Fruit fly (Drosophila melanogaster) whole organism, embryonic: Measurements from ENCODE around the gene CG9166.

Experiments used
- Bgb ChIP-seq: fragments of 200-800 bp; sonication (Bioruptor generic); IDR thresholded peaks from 2 replicates; pipeline ENCODE4 v1.3.6; 2022; ENCODE audit warnings: missing biosample characterization, missing genetic modification characterization; ENCODE audit not compliant: partially characterized antibody
- CG10565 ChIP-seq: fragments of 200-800 bp; sonication (Bioruptor generic); optimal IDR thresholded peaks from 3 replicates; lab custom pipeline; 2016; ENCODE audit warnings: missing biosample characterization, mild to moderate bottlenecking, missing genetic modification characterization
- CG12744 ChIP-seq: fragments of 200-800 bp; sonication (Bioruptor generic); optimal IDR thresholded peaks from 2 replicates; lab custom pipeline; 2016; ENCODE audit warnings: missing biosample characterization, missing genetic modification characterization
- CG13123 ChIP-seq: fragments of 200-800 bp; sonication (Bioruptor generic); optimal IDR thresholded peaks from 2 replicates; lab custom pipeline; 2016; ENCODE audit warnings: missing biosample characterization, missing genetic modification characterization
- CG13287 ChIP-seq: fragments of 200-800 bp; sonication (Bioruptor generic); IDR thresholded peaks from 2 replicates; pipeline ENCODE4 v1.3.6; 2022; ENCODE audit warnings: missing biosample characterization, missing genetic modification characterization; ENCODE audit not compliant: partially characterized antibody
- CG13624 ChIP-seq: fragments of 200-800 bp; sonication (Bioruptor generic); optimal IDR thresholded peaks from 2 replicates; lab custom pipeline; 2016; ENCODE audit warnings: missing biosample characterization, missing genetic modification characterization
- CG15601 ChIP-seq: fragments of 200-800 bp; sonication (Bioruptor generic); optimal IDR thresholded peaks from 3 replicates; lab custom pipeline; 2019; ENCODE audit warnings: missing biosample characterization, mild to moderate bottlenecking, missing genetic modification characterization, moderate library complexity
- CG17186 ChIP-seq: fragments of 200-800 bp; sonication (Bioruptor generic); optimal IDR thresholded peaks from 3 replicates; lab custom pipeline; 2017; ENCODE audit warnings: missing biosample characterization, missing genetic modification reagents, missing genetic modification characterization
- CG17912 ChIP-seq: fragments of 200-800 bp; sonication (Bioruptor generic); optimal IDR thresholded peaks from 2 replicates; lab custom pipeline; 2018; ENCODE audit warnings: missing biosample characterization, mild to moderate bottlenecking, missing genetic modification characterization
- CG18476 ChIP-seq: fragments of 200-800 bp; sonication (Bioruptor generic); optimal IDR thresholded peaks from 2 replicates; lab custom pipeline; 2016; ENCODE audit warnings: missing biosample characterization, mild to moderate bottlenecking, missing genetic modification characterization
- CG30431 ChIP-seq: fragments of 200-800 bp; sonication (Bioruptor generic); optimal IDR thresholded peaks from 2 replicates; lab custom pipeline; 2017; ENCODE audit warnings: missing biosample characterization, missing genetic modification characterization
- CG32772 ChIP-seq: fragments of 200-800 bp; sonication (Bioruptor generic); IDR thresholded peaks from 2 replicates; pipeline ENCODE4 v1.3.6; 2022; ENCODE audit warnings: missing biosample characterization, missing genetic modification characterization
- CG5953 ChIP-seq: fragments of 200-800 bp; sonication (Bioruptor generic); IDR thresholded peaks from 2 replicates; pipeline ENCODE4 v1.3.6; 2022; ENCODE audit warnings: missing biosample characterization, missing genetic modification characterization
- CG6654 ChIP-seq: fragments of 200-800 bp; sonication (Bioruptor generic); optimal IDR thresholded peaks from 2 replicates; lab custom pipeline; 2017; ENCODE audit warnings: missing biosample characterization, mild to moderate bottlenecking, missing genetic modification characterization
- CG7372 ChIP-seq: fragments of 200-800 bp; sonication (Bioruptor generic); IDR thresholded peaks from 2 replicates; pipeline ENCODE4 v1.3.6; 2022; ENCODE audit warnings: missing biosample characterization, missing genetic modification characterization
- Camta ChIP-seq: fragments of 200-800 bp; sonication (Bioruptor generic); optimal IDR thresholded peaks from 2 replicates; lab custom pipeline; 2016; ENCODE audit warnings: missing biosample characterization, missing genetic modification characterization
- CoRest ChIP-seq: fragments of 200-800 bp; sonication (Bioruptor generic); optimal IDR thresholded peaks from 3 replicates; lab custom pipeline; 2018; ENCODE audit warnings: missing biosample characterization, mild to moderate bottlenecking, missing genetic modification characterization, moderate library complexity
- D19B ChIP-seq: fragments of 200-800 bp; sonication (Bioruptor generic); optimal IDR thresholded peaks from 2 replicates; lab custom pipeline; 2017; ENCODE audit warnings: missing biosample characterization, mild to moderate bottlenecking, missing genetic modification characterization
- Dad ChIP-seq: fragments of 200-800 bp; sonication (Bioruptor generic); optimal IDR thresholded peaks from 3 replicates; lab custom pipeline; 2016; ENCODE audit warnings: missing biosample characterization, missing genetic modification characterization
- Dip3 ChIP-seq: fragments of 200-800 bp; sonication (Bioruptor generic); optimal IDR thresholded peaks from 3 replicates; lab custom pipeline; 2016; ENCODE audit warnings: missing biosample characterization, missing genetic modification characterization
- Doc2 ChIP-seq: fragments of 200-800 bp; sonication (Bioruptor generic); IDR thresholded peaks from 2 replicates; pipeline ENCODE4 v1.3.6; 2022; ENCODE audit warnings: missing biosample characterization, missing genetic modification characterization
- Eip74EF ChIP-seq, 2 experiments: fragments of 200-800 bp in 1 of 2; fragments of >200 bp in 1 of 2; sonication (Bioruptor generic) in 1 of 2; optimal IDR thresholded peaks; 2 replicates each; lab custom pipeline; 2017 to 2019; ENCODE audit warnings: missing biosample characterization in 2 of 2, missing genetic modification characterization in 2 of 2, mild to moderate bottlenecking in 1 of 2, moderate library complexity in 1 of 2
- Lpt ChIP-seq: fragments of >200 bp; optimal IDR thresholded peaks from 2 replicates; lab custom pipeline; 2018; ENCODE audit warnings: missing biosample characterization, missing genetic modification characterization
- Mad ChIP-seq: fragments of 200-800 bp; sonication (Bioruptor generic); optimal IDR thresholded peaks from 2 replicates; lab custom pipeline; 2016; ENCODE audit warnings: missing biosample characterization, missing genetic modification characterization
- Max ChIP-seq: fragments of 200-800 bp; sonication (Bioruptor generic); optimal IDR thresholded peaks from 2 replicates; lab custom pipeline; 2016; ENCODE audit warnings: missing biosample characterization, mild to moderate bottlenecking, missing genetic modification characterization
- Med ChIP-seq: fragments of 200-800 bp; sonication (Bioruptor generic); peaks from one replicate; lab custom pipeline; 2016; ENCODE audit warnings: missing biosample characterization, missing genetic modification characterization, mild to moderate bottlenecking, inconsistent platforms, moderate library complexity
- Myb ChIP-seq: fragments of 200-800 bp; sonication (Bioruptor generic); optimal IDR thresholded peaks from 2 replicates; lab custom pipeline; 2016; ENCODE audit warnings: missing biosample characterization, missing genetic modification characterization
- Nf-YB ChIP-seq: fragments of 200-800 bp; sonication (Bioruptor generic); optimal IDR thresholded peaks from 3 replicates; lab custom pipeline; 2019; ENCODE audit warnings: missing biosample characterization, mild to moderate bottlenecking, missing genetic modification characterization, moderate library complexity
- Opbp ChIP-seq: fragments of 200-800 bp; sonication (Bioruptor generic); IDR thresholded peaks from 3 replicates; pipeline ENCODE4 v1.3.6; 2022; ENCODE audit warnings: missing biosample characterization, missing genetic modification characterization; ENCODE audit not compliant: partially characterized antibody
- PHDP ChIP-seq: fragments of 200-800 bp; sonication (Bioruptor generic); optimal IDR thresholded peaks from 3 replicates; lab custom pipeline; 2018; ENCODE audit warnings: missing biosample characterization, mild to moderate bottlenecking, missing genetic modification characterization, moderate library complexity
- Sin3A ChIP-seq: fragments of >200 bp; optimal IDR thresholded peaks from 2 replicates; lab custom pipeline; 2018
- ato ChIP-seq: fragments of 200-800 bp; sonication (Bioruptor generic); IDR thresholded peaks from 2 replicates; pipeline ENCODE4 v1.3.6; 2022; ENCODE audit warnings: missing biosample characterization, missing genetic modification characterization; ENCODE audit not compliant: partially characterized antibody
- bbx ChIP-seq: fragments of 200-800 bp; sonication (Bioruptor generic); IDR thresholded peaks from 2 replicates; pipeline ENCODE4 v1.3.6; 2022; ENCODE audit warnings: missing biosample characterization, missing genetic modification characterization; ENCODE audit not compliant: partially characterized antibody
- cas ChIP-seq: fragments of 200-800 bp; sonication (Bioruptor generic); IDR thresholded peaks from 2 replicates; pipeline ENCODE4 v1.3.6; 2022; ENCODE audit warnings: missing biosample characterization, missing genetic modification characterization
- crp ChIP-seq, 2 experiments: fragments of 200-800 bp; sonication (Bioruptor generic); optimal IDR thresholded peaks; 2 replicates in 1 of 2; 3 replicates in 1 of 2; lab custom pipeline; 2017; ENCODE audit warnings: missing biosample characterization in 2 of 2, missing genetic modification characterization in 2 of 2, mild to moderate bottlenecking in 1 of 2, moderate library complexity in 1 of 2
- danr ChIP-seq: fragments of 200-800 bp; sonication (Bioruptor generic); IDR thresholded peaks from 2 replicates; pipeline ENCODE4 v1.3.6; 2022; ENCODE audit warnings: missing biosample characterization, missing genetic modification characterization
- eve ChIP-seq, 2 experiments: fragments of >200 bp; optimal IDR thresholded peaks; 2 replicates each; lab custom pipeline; 2017; ENCODE audit warnings: missing biosample characterization in 2 of 2, missing genetic modification characterization in 2 of 2
- fd64A ChIP-seq: fragments of 200-800 bp; sonication (Bioruptor generic); optimal IDR thresholded peaks from 3 replicates; lab custom pipeline; 2018; ENCODE audit warnings: missing biosample characterization, mild to moderate bottlenecking, missing genetic modification characterization
- kah ChIP-seq: fragments of 200-800 bp; sonication (Bioruptor generic); optimal IDR thresholded peaks from 2 replicates; lab custom pipeline; 2018; ENCODE audit warnings: missing biosample characterization, mild to moderate bottlenecking, missing genetic modification characterization
- lab ChIP-seq: fragments of 200-800 bp; sonication (Bioruptor generic); optimal IDR thresholded peaks from 3 replicates; lab custom pipeline; 2017; ENCODE audit warnings: missing biosample characterization, missing genetic modification characterization, mild to moderate bottlenecking, moderate library complexity, missing genetic modification reagents
- mld ChIP-seq: fragments of 200-800 bp; sonication (Bioruptor generic); IDR thresholded peaks from 3 replicates; pipeline ENCODE4 v1.3.6; 2022; ENCODE audit warnings: missing biosample characterization, missing genetic modification characterization; ENCODE audit not compliant: partially characterized antibody
- pb ChIP-seq: fragments of 200-800 bp; sonication (Bioruptor generic); optimal IDR thresholded peaks from 3 replicates; lab custom pipeline; 2016; ENCODE audit warnings: missing biosample characterization, missing genetic modification characterization
- peb ChIP-seq: fragments of 200-800 bp; sonication (Bioruptor generic); IDR thresholded peaks from 2 replicates; pipeline ENCODE4 v1.3.6; 2022; ENCODE audit warnings: missing biosample characterization, missing genetic modification characterization
- pho ChIP-seq: fragments of 200-800 bp; sonication (Bioruptor generic); optimal IDR thresholded peaks from 2 replicates; lab custom pipeline; 2016; ENCODE audit warnings: missing biosample characterization, missing genetic modification characterization
- run ChIP-seq: fragments of 200-800 bp; sonication (Bioruptor generic); optimal IDR thresholded peaks from 3 replicates; lab custom pipeline; 2018; ENCODE audit warnings: missing biosample characterization, mild to moderate bottlenecking, missing genetic modification characterization
- sd ChIP-seq: fragments of 200-800 bp; sonication (Bioruptor generic); optimal IDR thresholded peaks from 3 replicates; lab custom pipeline; 2018; ENCODE audit warnings: missing biosample characterization, mild to moderate bottlenecking, missing genetic modification characterization, moderate library complexity
- sna ChIP-seq: fragments of 200-800 bp; sonication (Bioruptor generic); IDR thresholded peaks from 2 replicates; pipeline ENCODE4 v1.3.6; 2022; ENCODE audit warnings: missing biosample characterization, missing genetic modification characterization; ENCODE audit not compliant: partially characterized antibody
- stc ChIP-seq: fragments of 200-800 bp; sonication (Bioruptor generic); IDR thresholded peaks from 2 replicates; pipeline ENCODE4 v1.3.6; 2022; ENCODE audit warnings: missing biosample characterization, missing genetic modification characterization
- tup ChIP-seq: fragments of 200-800 bp; sonication (Bioruptor generic); optimal IDR thresholded peaks from 2 replicates; lab custom pipeline; 2016; ENCODE audit warnings: missing biosample characterization, mild to moderate bottlenecking, missing genetic modification characterization, moderate library complexity
- tx ChIP-seq: fragments of 200-800 bp; sonication (Bioruptor generic); optimal IDR thresholded peaks from 2 replicates; lab custom pipeline; 2016; ENCODE audit warnings: missing biosample characterization, missing genetic modification characterization

The CG9166 gene

DNA sequence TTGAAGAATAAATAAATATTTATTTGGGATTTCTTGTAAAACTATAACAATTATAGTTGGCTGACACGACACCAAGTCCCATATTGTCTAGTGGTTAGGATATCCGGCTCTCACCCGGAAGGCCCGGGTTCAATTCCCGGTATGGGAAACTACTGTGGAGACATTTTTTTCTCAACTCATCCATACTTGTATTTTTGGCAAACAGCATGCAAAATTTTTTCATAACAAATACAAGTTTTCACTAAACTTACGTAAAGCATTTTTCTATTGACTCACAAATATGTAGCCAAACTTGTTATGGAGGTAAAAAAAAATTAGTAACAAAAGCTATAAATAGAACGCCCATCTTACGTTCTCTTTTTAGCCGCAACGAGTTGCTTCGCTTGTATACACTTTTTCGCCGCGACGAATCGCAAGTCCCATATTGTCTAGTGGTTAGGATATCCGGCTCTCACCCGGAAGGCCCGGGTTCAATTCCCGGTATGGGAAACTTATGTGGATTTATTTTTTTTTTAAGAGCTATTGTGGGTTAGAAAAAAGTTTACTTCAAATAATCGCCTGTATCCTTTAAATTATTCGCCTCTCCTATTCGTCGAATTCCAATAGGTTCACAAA is 50.6 kb downstream of the CG9166 start (continued):
- TF ChIP-seq CG32772 (GFP tag; lab: Robert Waterston, UW): no peak
- TF ChIP-seq Dad: no peak
- TF ChIP-seq CG15601 (tag; lab: Kevin White, UChicago): no peak
- no peak for TF ChIP-seq Max (GFP tag; lab: Kevin White, UChicago)
- no peak for TF ChIP-seq CG17186 (GFP tag; lab: Kevin White, UChicago)
- TF ChIP-seq fd64A (GFP tag; lab: Kevin White, UChicago): no peak
- TF ChIP-seq Eip74EF (GFP tag; optimal IDR thresholded peaks at IDR 0.05; lab: Kevin White, UChicago): peak in 1 of 2 experiments; percentile 33
- TF ChIP-seq CG7372 (GFP tag; lab: Robert Waterston, UW): no peak
- TF ChIP-seq sna (GFP tag; lab: Robert Waterston, UW): 0 out of 2 replicates have a peak, but pooled peaks have one; percentile 58
- TF ChIP-seq tx (GFP tag; lab: Kevin White, UChicago): no peak
- TF ChIP-seq eve (GFP tag; optimal IDR thresholded peaks at IDR 0.05; lab: Kevin White, UChicago): no peak
- no peak for TF ChIP-seq pb
- no peak for TF ChIP-seq Sin3A
- TF ChIP-seq bbx (GFP tag; lab: Robert Waterston, UW): peak; percentile 60; the same call in 1 of the 2 replicates
- TF ChIP-seq pho (GFP tag; lab: Kevin White, UChicago): no peak
- TF ChIP-seq Opbp (GFP tag; lab: Robert Waterston, UW): peak; percentile 32; the same call in 2 of the 3 replicates
- no peak for TF ChIP-seq D19B (GFP tag; lab: Kevin White, UChicago)
- TF ChIP-seq danr (GFP tag; lab: Robert Waterston, UW): no peak
- TF ChIP-seq mld: no peak
- TF ChIP-seq sd: no peak
- no peak for TF ChIP-seq CoRest (tag; lab: Kevin White, UChicago)
- TF ChIP-seq CG30431 (GFP tag; lab: Kevin White, UChicago): no peak
- no peak for TF ChIP-seq CG13624 (GFP tag; lab: Kevin White, UChicago)
- no peak for TF ChIP-seq CG17912 (GFP tag; lab: Kevin White, UChicago)
- TF ChIP-seq Dip3 (GFP tag; lab: Kevin White, UChicago): no peak
- no peak for TF ChIP-seq CG10565 (GFP tag; lab: Kevin White, UChicago)
- TF ChIP-seq Mad (GFP tag; lab: Kevin White, UChicago): no peak
- TF ChIP-seq stc: peak; percentile 20; the same call in 1 of the 2 replicates
- TF ChIP-seq peb (GFP tag; lab: Robert Waterston, UW): no peak
- TF ChIP-seq kah (GFP tag; lab: Kevin White, UChicago): no peak
- no peak for TF ChIP-seq Camta (GFP tag; lab: Kevin White, UChicago)
- no peak for TF ChIP-seq tup
- no peak for TF ChIP-seq run
- no peak; the same call in 1 of the 2 replicates for TF ChIP-seq CG13287 (GFP tag; lab: Robert Waterston, UW)
- no peak for TF ChIP-seq Myb (GFP tag; lab: Kevin White, UChicago)
- no peak for TF ChIP-seq PHDP
- TF ChIP-seq Med: no peak
- no peak for TF ChIP-seq CG13123
- TF ChIP-seq cas (GFP tag; lab: Robert Waterston, UW): no peak
- TF ChIP-seq ato (GFP tag; lab: Robert Waterston, UW): peak; percentile 42
- no peak for TF ChIP-seq crp (GFP tag; optimal IDR thresholded peaks at IDR 0.05; lab: Kevin White, UChicago)
- TF ChIP-seq CG18476: no peak
- no peak for TF ChIP-seq lab (GFP tag; lab: Kevin White, UChicago)
- TF ChIP-seq Nf-YB: no peak
- no peak for TF ChIP-seq Lpt (GFP tag; lab: Kevin White, UChicago)
- peak; percentile 50 for TF ChIP-seq Bgb (GFP tag; lab: Robert Waterston, UW)
- TF ChIP-seq Doc2 (GFP tag; lab: Robert Waterston, UW): no peak
- no peak for TF ChIP-seq CG5953
- TF ChIP-seq CG6654 (GFP tag; lab: Kevin White, UChicago): no peak
- no peak for TF ChIP-seq CG12744 (GFP tag; lab: Kevin White, UChicago)
